Fruit fly (Drosophila melanogaster): ENCODE measurements around the gene CG8543.

- TF ChIP-seq Hr96 (GFP tag; optimal IDR thresholded peaks at IDR 0.05) (no peak), CG5204 (GFP tag; optimal IDR thresholded peaks at IDR 0.05) (no peak), cic (GFP tag; optimal IDR thresholded peaks at IDR 0.05) (no peak), CG33017 (tag; optimal IDR thresholded peaks at IDR 0.05) (no peak), tj (GFP tag; optimal IDR thresholded peaks at IDR 0.05) (no peak), toe (GFP tag; optimal IDR thresholded peaks at IDR 0.05) (no peak), CG14711 (tag; optimal IDR thresholded peaks at IDR 0.05) (no peak), bab1 (GFP tag; optimal IDR thresholded peaks at IDR 0.05) (no peak), Crg-1 (GFP tag; optimal IDR thresholded peaks at IDR 0.05) (no peak)
Observed at dm6 chr3L:7506117-7506516, 36.0 kb upstream of the CG8543 start, which contains the start of gene CG7548.
